Fruit fly (Drosophila melanogaster) whole organism: ENCODE measurements around the gene dachs.

Source experiments
- CG8478 ChIP-seq: fragments of >200 bp; optimal IDR thresholded peaks from 2 replicates; lab custom pipeline; 2018; ENCODE audit warnings: inconsistent platforms
- psq ChIP-seq: fragments of >200 bp; optimal IDR thresholded peaks from 2 replicates; lab custom pipeline; 2017

DNA sequence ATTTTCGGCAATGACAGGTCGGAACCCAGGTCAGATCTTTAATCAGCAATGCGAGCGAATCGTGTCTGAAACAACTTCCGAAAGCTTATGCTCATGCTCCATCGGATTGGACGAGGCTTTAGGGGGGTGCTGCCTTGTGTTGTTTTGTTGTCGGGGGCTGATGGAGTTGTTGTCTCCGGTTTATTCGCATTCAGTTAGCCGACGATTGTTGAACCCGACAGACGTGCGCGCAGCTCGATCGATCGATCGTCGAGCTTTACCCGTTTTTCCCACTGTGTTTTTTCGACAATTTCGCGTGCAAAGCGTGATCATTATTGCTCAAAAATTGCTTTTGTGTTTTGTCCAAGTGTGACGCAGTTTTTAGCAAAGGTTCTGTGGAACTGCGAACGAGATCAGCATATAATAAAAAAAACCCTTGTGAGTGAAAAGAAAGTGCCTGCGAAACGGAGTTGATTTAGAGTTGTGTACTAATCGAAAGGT, 62.4 kb downstream of the dachs start, which contains the start of gene CG17834:
- TF ChIP-seq CG8478 (lab: Kevin White, UChicago) (no peak), psq (no peak)
